Worm (Caenorhabditis elegans) whole organism, L3 larva: ENCODE data around the gene sem-5.
A peak's percentile ranks its signal among the peaks of the same experiment; 100 is the strongest.

ENCODE experiments used
- ama-1 ChIP-seq: fragments of 150-350 bp; optimal IDR thresholded peaks from 2 replicates; lab custom pipeline; 2018
- ceh-82 ChIP-seq: fragments of 150-350 bp; optimal IDR thresholded peaks from 2 replicates; lab custom pipeline; 2014; ENCODE audit warnings: missing biosample characterization, missing genetic modification characterization
- daf-12 ChIP-seq: fragments of 150-350 bp; optimal IDR thresholded peaks from 2 replicates; lab custom pipeline; 2014; ENCODE audit warnings: missing biosample characterization, missing genetic modification reagents, missing genetic modification characterization
- egl-27 ChIP-seq: sonication (generic microtip); optimal IDR thresholded peaks from 4 replicates; lab custom pipeline; 2017; ENCODE audit warnings: missing biosample characterization, missing genetic modification reagents, missing genetic modification characterization
- elt-2 ChIP-seq: sonication (generic microtip); optimal IDR thresholded peaks from 2 replicates; lab custom pipeline; 2016; ENCODE audit warnings: missing genetic modification reagents, mild to moderate bottlenecking, missing genetic modification characterization, missing compliant biosample characterization
- fkh-10 ChIP-seq: sonication (generic microtip); optimal IDR thresholded peaks from 2 replicates; lab custom pipeline; 2017; ENCODE audit warnings: missing biosample characterization, missing genetic modification reagents, missing genetic modification characterization
- mdl-1 ChIP-seq: fragments of 150-350 bp; optimal IDR thresholded peaks from 2 replicates; lab custom pipeline; 2014; ENCODE audit warnings: missing biosample characterization, missing genetic modification characterization
- nhr-11 ChIP-seq: fragments of 150-350 bp; optimal IDR thresholded peaks from 2 replicates; lab custom pipeline; 2014; ENCODE audit warnings: missing biosample characterization, missing genetic modification characterization
- nhr-237 ChIP-seq: fragments of 150-350 bp; optimal IDR thresholded peaks from 2 replicates; lab custom pipeline; 2014; ENCODE audit warnings: missing biosample characterization, missing genetic modification characterization
- nhr-25 ChIP-seq: sonication (generic microtip); optimal IDR thresholded peaks from 2 replicates; lab custom pipeline; 2017; ENCODE audit warnings: missing biosample characterization, missing genetic modification characterization
- nhr-76 ChIP-seq: fragments of 150-350 bp; sonication (generic microtip); optimal IDR thresholded peaks from 5 replicates; lab custom pipeline; 2014; ENCODE audit warnings: missing biosample characterization, missing genetic modification characterization
- pqm-1 ChIP-seq: fragments of 150-350 bp; optimal IDR thresholded peaks from 2 replicates; lab custom pipeline; 2017; ENCODE audit warnings: missing biosample characterization, missing genetic modification characterization, inconsistent platforms
- ztf-4 ChIP-seq: fragments of 150-350 bp; optimal IDR thresholded peaks from 2 replicates; lab custom pipeline; 2014; ENCODE audit warnings: missing biosample characterization, missing genetic modification characterization

ce11 chrX:7952226-7953062, 9.1 kb downstream of the sem-5 start:
- TF ChIP-seq ztf-4 (tag; lab: Kevin White, UChicago), result peak; percentile 21
- TF ChIP-seq nhr-25 (tag; lab: Kevin White, UChicago), result peak; percentile 35
- no peak for TF ChIP-seq fkh-10 (GFP tag; lab: Kevin White, UChicago)
- no peak for TF ChIP-seq ama-1 (lab: Kevin White, UChicago)
- TF ChIP-seq mdl-1 (tag; lab: Kevin White, UChicago), result no peak
- no peak for TF ChIP-seq egl-27 (tag; lab: Kevin White, UChicago)
- TF ChIP-seq daf-12 (tag; lab: Kevin White, UChicago), result no peak
- no peak for TF ChIP-seq nhr-76 (tag; lab: Kevin White, UChicago)
- peak; percentile 53 for TF ChIP-seq pqm-1
- TF ChIP-seq ceh-82 (tag; lab: Kevin White, UChicago), result no peak
- TF ChIP-seq nhr-11, result no peak
- TF ChIP-seq nhr-237 (tag; lab: Kevin White, UChicago), result no peak
- TF ChIP-seq elt-2 (tag; lab: Kevin White, UChicago), result peak; percentile 86
